Worm (Caenorhabditis elegans) whole organism, midembryonic: ENCODE measurements around the gene C08B6.8.

Experiments used
- T22C8.4 ChIP-seq: fragments of 200-800 bp; sonication (Bioruptor generic); IDR thresholded peaks from 2 replicates; pipeline ENCODE4 v1.3.6; 2022; ENCODE audit warnings: missing genetic modification characterization, missing compliant biosample characterization
- cog-1 ChIP-seq: sonication (generic microtip); optimal IDR thresholded peaks from 2 replicates; lab custom pipeline; 2016; ENCODE audit warnings: missing genetic modification characterization, missing compliant biosample characterization
- flt-1 ChIP-seq: fragments of 200-800 bp; sonication (Bioruptor generic); IDR thresholded peaks from 2 replicates; pipeline ENCODE4 v1.3.6; 2022; ENCODE audit warnings: missing genetic modification characterization, missing compliant biosample characterization
- klf-2 ChIP-seq: fragments of 200-800 bp; sonication (Bioruptor generic); conservative IDR thresholded peaks from 2 replicates; pipeline ENCODE4 v1.3.6; 2022; ENCODE audit warnings: missing genetic modification reagents, missing genetic modification characterization, missing compliant biosample characterization
- med-1 ChIP-seq: sonication (generic microtip); optimal IDR thresholded peaks from 2 replicates; lab custom pipeline; 2017; ENCODE audit warnings: missing genetic modification characterization, mild to moderate bottlenecking, missing compliant biosample characterization, antibody characterized with exemption, missing genetic modification reagents; ENCODE audit not compliant: insufficient read depth
- ref-1 ChIP-seq: fragments of 200-800 bp; sonication (Bioruptor generic); conservative IDR thresholded peaks from 2 replicates; pipeline ENCODE4 v1.3.6; 2022; ENCODE audit warnings: missing genetic modification reagents, missing genetic modification characterization, missing compliant biosample characterization
- tab-1 ChIP-seq: fragments of 200-800 bp; sonication (Bioruptor generic); IDR thresholded peaks from 2 replicates; pipeline ENCODE4 v1.3.6; 2022; ENCODE audit warnings: missing genetic modification characterization, missing compliant biosample characterization
- ztf-23 ChIP-seq: fragments of 200-800 bp; sonication (Bioruptor generic); IDR thresholded peaks from 2 replicates; pipeline ENCODE4 v1.3.6; 2022; ENCODE audit warnings: missing genetic modification reagents, missing genetic modification characterization, missing compliant biosample characterization
- ztf-29 ChIP-seq: fragments of 200-800 bp; sonication (Bioruptor generic); IDR thresholded peaks from 2 replicates; pipeline ENCODE4 v1.3.6; 2022; ENCODE audit warnings: missing genetic modification reagents, missing genetic modification characterization, missing compliant biosample characterization

C08B6.8 gene

ce11 chrV:10122670-10123069 lies 11.8 kb upstream of the C08B6.8 start, which contains the start of gene srxa-19:
TSS of gene srxa-19 (minus strand) at chrV:10122770.
- TF ChIP-seq ref-1 (GFP tag; lab: Robert Waterston, UW) (no peak), ztf-29 (no peak), med-1 (GFP tag; lab: Kevin White, UChicago) (no peak), flt-1 (no peak), T22C8.4 (GFP tag; lab: Robert Waterston, UW) (no peak), klf-2 (GFP tag; lab: Robert Waterston, UW) (no peak), cog-1 (tag; lab: Kevin White, UChicago) (no peak), tab-1 (GFP tag; lab: Robert Waterston, UW) (no peak), ztf-23 (GFP tag; lab: Robert Waterston, UW) (no peak)

ce11 chrV:10123324-10123723 lies 11.1 kb upstream of the C08B6.8 start, which contains the start of gene C08B6.6:
TSS of gene C08B6.6 (plus strand) at chrV:10123624.
- TF ChIP-seq cog-1 (tag; lab: Kevin White, UChicago) (no peak), flt-1 (no peak), ztf-29 (no peak), T22C8.4 (GFP tag; lab: Robert Waterston, UW) (no peak), tab-1 (GFP tag; lab: Robert Waterston, UW) (no peak), ref-1 (GFP tag; lab: Robert Waterston, UW) (no peak), med-1 (GFP tag; lab: Kevin White, UChicago) (no peak), klf-2 (GFP tag; lab: Robert Waterston, UW) (no peak), ztf-23 (GFP tag; lab: Robert Waterston, UW) (no peak)

- TF ChIP-seq flt-1 (no peak), med-1 (GFP tag; lab: Kevin White, UChicago) (no peak), T22C8.4 (GFP tag; lab: Robert Waterston, UW) (no peak)
Measured at ce11 chrV:10124799-10125548, 9.5 kb upstream of the C08B6.8 start, which contains the start of gene C08B6.10. TSS of gene C08B6.10 (plus strand) at chrV:10125498.

- no peak for TF ChIP-seq tab-1 (GFP tag; lab: Robert Waterston, UW)
- no peak for TF ChIP-seq ztf-29
Measured at ce11 chrV:10130195-10130594, 4.2 kb upstream of the C08B6.8 start, which contains the start of gene aos-1. TSS of gene aos-1 (minus strand) at chrV:10130295.

DNA sequence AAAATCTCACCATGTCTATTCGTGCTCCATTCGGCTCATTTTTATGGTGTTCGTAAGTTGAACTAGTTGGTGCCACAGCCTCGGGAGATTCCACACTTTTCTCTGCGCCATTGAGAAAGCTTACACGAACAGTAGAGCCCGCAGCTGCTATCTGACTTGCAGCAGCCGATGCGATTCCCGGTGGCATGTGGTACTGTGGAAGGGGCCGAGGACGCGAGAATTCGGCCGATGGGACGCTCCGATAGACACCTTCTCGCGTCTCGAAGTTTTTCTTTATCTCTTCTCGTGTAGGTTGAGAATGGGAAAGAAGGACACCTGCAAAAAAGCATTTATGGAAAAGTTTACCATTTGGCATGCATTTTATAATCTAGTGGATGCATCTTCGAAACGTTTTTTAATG lies 1.2 kb upstream of the C08B6.8 start:
- TF ChIP-seq ref-1 (GFP tag; lab: Robert Waterston, UW) = no peak
- TF ChIP-seq ztf-29 = no peak
- no peak for TF ChIP-seq cog-1 (tag; lab: Kevin White, UChicago)
- TF ChIP-seq T22C8.4 (GFP tag; lab: Robert Waterston, UW) = no peak
- TF ChIP-seq klf-2 (GFP tag; lab: Robert Waterston, UW) = no peak
- no peak for TF ChIP-seq med-1 (GFP tag; lab: Kevin White, UChicago)
- no peak for TF ChIP-seq ztf-23 (GFP tag; lab: Robert Waterston, UW)
- TF ChIP-seq tab-1 (GFP tag; lab: Robert Waterston, UW) = no peak
- TF ChIP-seq flt-1 = no peak

- TF ChIP-seq cog-1 (tag; lab: Kevin White, UChicago) (no peak), ztf-29 (no peak), med-1 (GFP tag; lab: Kevin White, UChicago) (no peak), ztf-23 (GFP tag; lab: Robert Waterston, UW) (no peak), flt-1 (no peak), T22C8.4 (GFP tag; lab: Robert Waterston, UW) (no peak), klf-2 (GFP tag; lab: Robert Waterston, UW) (no peak), tab-1 (GFP tag; lab: Robert Waterston, UW) (no peak), ref-1 (GFP tag; lab: Robert Waterston, UW) (no peak)
Measured at ce11 chrV:10145653-10146052, 11.2 kb downstream of the C08B6.8 start, which contains the start of gene C51E3.9. TSS of gene C51E3.9 (plus strand) at chrV:10145953.

ce11 chrV:10146787-10147186 lies 12.3 kb downstream of the C08B6.8 start:
- TF ChIP-seq ztf-23 (GFP tag; lab: Robert Waterston, UW) (no peak), T22C8.4 (GFP tag; lab: Robert Waterston, UW) (no peak), flt-1 (no peak), klf-2 (GFP tag; lab: Robert Waterston, UW) (no peak), tab-1 (GFP tag; lab: Robert Waterston, UW) (no peak), med-1 (GFP tag; lab: Kevin White, UChicago) (no peak), ztf-29 (no peak), cog-1 (tag; lab: Kevin White, UChicago) (no peak)

DNA sequence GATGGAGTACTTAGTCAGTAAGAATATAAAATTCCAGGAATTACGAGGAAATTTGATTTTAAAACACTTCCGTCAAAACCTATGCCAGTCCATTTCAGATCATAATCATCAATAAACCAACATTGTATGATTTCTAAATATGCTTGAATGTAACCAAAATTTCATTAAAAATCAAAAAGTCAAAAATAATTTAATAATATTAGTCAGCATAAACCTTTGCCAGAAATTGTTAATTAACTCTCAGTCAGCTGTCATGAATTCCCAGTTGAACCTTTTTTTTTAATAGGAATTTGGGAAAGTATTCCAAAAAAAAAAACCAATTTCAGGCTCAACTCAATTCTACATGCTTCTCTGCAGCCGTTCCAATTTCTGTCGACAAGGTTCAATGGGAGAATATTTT lies 13.9 kb downstream of the C08B6.8 start, which contains the start of gene srsx-26:
srsx-26 (plus strand) TSS at position 301 of the 400 bp plus-strand sequence.
- TF ChIP-seq flt-1 (no peak), tab-1 (GFP tag; lab: Robert Waterston, UW) (no peak), cog-1 (tag; lab: Kevin White, UChicago) (no peak), ztf-23 (GFP tag; lab: Robert Waterston, UW) (no peak), klf-2 (GFP tag; lab: Robert Waterston, UW) (no peak), ztf-29 (no peak), ref-1 (GFP tag; lab: Robert Waterston, UW) (no peak), med-1 (GFP tag; lab: Kevin White, UChicago) (no peak), T22C8.4 (GFP tag; lab: Robert Waterston, UW) (no peak)

ce11 chrV:10149728-10150127 lies 15.3 kb downstream of the C08B6.8 start, which contains the start of gene srsx-27:
TSS of gene srsx-27 (plus strand) at chrV:10150028.
- no peak for TF ChIP-seq T22C8.4 (GFP tag; lab: Robert Waterston, UW)
- TF ChIP-seq med-1 (GFP tag; lab: Kevin White, UChicago) = no peak
- TF ChIP-seq flt-1 = no peak
- TF ChIP-seq tab-1 (GFP tag; lab: Robert Waterston, UW) = no peak
- TF ChIP-seq ref-1 (GFP tag; lab: Robert Waterston, UW) = no peak
- no peak for TF ChIP-seq ztf-29
- no peak for TF ChIP-seq klf-2 (GFP tag; lab: Robert Waterston, UW)
- no peak for TF ChIP-seq ztf-23 (GFP tag; lab: Robert Waterston, UW)
- no peak for TF ChIP-seq cog-1 (tag; lab: Kevin White, UChicago)
